Fruit fly (Drosophila melanogaster): Measurements from ENCODE around the gene CG15443.

Gene CG15443

dm6 chr2L:4476672-4477273 lies 13.5 kb upstream of the CG15443 start, which contains the start of gene ine:
TSS of gene ine (minus strand) at chr2L:4477022.
- TF ChIP-seq Usf (GFP tag; optimal IDR thresholded peaks at IDR 0.05), result no peak
- TF ChIP-seq CG2129 (GFP tag; IDR thresholded peaks at IDR 0.05; ENCODE audit: partially characterized antibody), result no peak
- TF ChIP-seq cg (GFP tag; optimal IDR thresholded peaks at IDR 0.05), result peak; percentile 50
- peak; percentile 35; the same call in 1 of the 2 replicates for TF ChIP-seq vvl (GFP tag; IDR thresholded peaks at IDR 0.05)
- TF ChIP-seq Trl (optimal IDR thresholded peaks at IDR 0.05), result peak; percentile 32 to 50
- no peak for TF ChIP-seq Trl (GFP tag; optimal IDR thresholded peaks at IDR 0.05)
- no peak for TF ChIP-seq CG1024 (GFP tag; IDR thresholded peaks at IDR 0.05)
- peak; percentile 35 for TF ChIP-seq Ets65A (GFP tag)
- TF ChIP-seq so (GFP tag; IDR thresholded peaks at IDR 0.05), result 0 out of 3 replicates have a peak, but pooled peaks have one; percentile 23
- TF ChIP-seq CG14860 (GFP tag; IDR thresholded peaks at IDR 0.05; ENCODE audit: partially characterized antibody), result no peak
- peak; percentile 95 for TF ChIP-seq CG6175 (GFP tag; IDR thresholded peaks at IDR 0.05)
- TF ChIP-seq exex (tag; optimal IDR thresholded peaks at IDR 0.05), result peak; percentile 71
- TF ChIP-seq onecut (GFP tag; IDR thresholded peaks at IDR 0.05), result no peak
- 0 out of 2 replicates have a peak, but pooled peaks have one; percentile 6 for TF ChIP-seq MBD-R2 (GFP tag; IDR thresholded peaks at IDR 0.05)
- TF ChIP-seq rib (GFP tag; IDR thresholded peaks at IDR 0.05), result peak; percentile 54; the same call in 1 of the 2 replicates
- TF ChIP-seq CG2116 (GFP tag; optimal IDR thresholded peaks at IDR 0.05), result no peak
- no peak for TF ChIP-seq Abd-B (GFP tag; optimal IDR thresholded peaks at IDR 0.05)
- peak; percentile 77 for TF ChIP-seq sd (tag; optimal IDR thresholded peaks at IDR 0.05)
- TF ChIP-seq mirr (GFP tag; optimal IDR thresholded peaks at IDR 0.05), result peak; percentile 63
- TF ChIP-seq cwo (GFP tag; optimal IDR thresholded peaks at IDR 0.05), result peak; percentile 64
- peak; percentile 28 for TF ChIP-seq D19B (GFP tag; optimal IDR thresholded peaks at IDR 0.05)
- 0 out of 4 replicates have a peak, but pooled peaks have one; percentile 12 for TF ChIP-seq Dll (GFP tag; IDR thresholded peaks at IDR 0.05; ENCODE audit: partially characterized antibody)
- TF ChIP-seq zfh1 (GFP tag; IDR thresholded peaks at IDR 0.05), result 0 out of 3 replicates have a peak, but pooled peaks have one; percentile 17
- 0 out of 2 replicates have a peak, but pooled peaks have one; percentile 28 for TF ChIP-seq Bgb (GFP tag; IDR thresholded peaks at IDR 0.05; ENCODE audit: partially characterized antibody)
- TF ChIP-seq CG7745 (tag; optimal IDR thresholded peaks at IDR 0.05), result no peak
- TF ChIP-seq oc (tag; optimal IDR thresholded peaks at IDR 0.05), result no peak
- TF ChIP-seq CG11560 (tag; IDR thresholded peaks at IDR 0.05), result no peak
- TF ChIP-seq CG10209 (GFP tag; optimal IDR thresholded peaks at IDR 0.05), result no peak
- TF ChIP-seq jumu (GFP tag; optimal IDR thresholded peaks at IDR 0.05), result no peak
- TF ChIP-seq CG16813 (GFP tag; IDR thresholded peaks at IDR 0.05; ENCODE audit: partially characterized antibody), result no peak
- peak; percentile 56 for TF ChIP-seq Jarid2 (GFP tag; optimal IDR thresholded peaks at IDR 0.05)
- peak in 1 of 2 experiments; percentile 4 for TF ChIP-seq Hr78 (GFP tag; optimal IDR thresholded peaks at IDR 0.05)
- 0 out of 2 replicates have a peak, but pooled peaks have one; percentile 33 for TF ChIP-seq ranshi (GFP tag; IDR thresholded peaks at IDR 0.05)
- TF ChIP-seq caup (GFP tag; optimal IDR thresholded peaks at IDR 0.05; ENCODE audit: severe bottlenecking), result no peak
- no peak for TF ChIP-seq Hsf (GFP tag; optimal IDR thresholded peaks at IDR 0.05)
- 0 out of 4 replicates have a peak, but pooled peaks have one; percentile 62 for TF ChIP-seq chinmo (GFP tag; IDR thresholded peaks at IDR 0.05; ENCODE audit: partially characterized antibody)
- peak; percentile 81 for TF ChIP-seq grn (GFP tag; optimal IDR thresholded peaks at IDR 0.05)
- no peak for TF ChIP-seq Oaz (GFP tag; IDR thresholded peaks at IDR 0.05)
- no peak for TF ChIP-seq CG4707 (GFP tag; optimal IDR thresholded peaks at IDR 0.05)
- TF ChIP-seq CG13894 (tag; optimal IDR thresholded peaks at IDR 0.05), result peak; percentile 98
- peak; percentile 22; the same call in 1 of the 2 replicates for TF ChIP-seq CG32532 (GFP tag; IDR thresholded peaks at IDR 0.05)
- peak; percentile 74 for TF ChIP-seq Med (GFP tag)
- peak; percentile 34; the same call in 1 of the 2 replicates for TF ChIP-seq CG13287 (GFP tag; IDR thresholded peaks at IDR 0.05; ENCODE audit: partially characterized antibody)
- no peak for TF ChIP-seq h (optimal IDR thresholded peaks at IDR 0.05)
- peak; percentile 46; the same call in 1 of the 2 replicates for TF ChIP-seq Drgx (GFP tag; IDR thresholded peaks at IDR 0.05)
- TF ChIP-seq CG12391 (tag; optimal IDR thresholded peaks at IDR 0.05), result no peak
- no peak for TF ChIP-seq CG13775 (GFP tag; optimal IDR thresholded peaks at IDR 0.05)
- no peak for TF ChIP-seq CG1792 (GFP tag; optimal IDR thresholded peaks at IDR 0.05)

All from whole organism, embryonic.